Comparison of ENCODE assay signal across 2 worm cellular contexts in genomic region chrV:9480566-9480965, ce11.
TF ChIP-seq lines count a peak whose summit lies in the region.

Gene K06A4.6, minus strand, starts transcription at chrV:9480666.

TF ChIP-seq in whole organism, L4 larva, 104 proteins besides CTCF, POLR2A, EP300 and RAD21:
- TF ChIP-seq set-16 (GFP tag; IDR thresholded peaks at IDR 0.05; lab: Robert Waterston, UW) (peak; percentile 43; the same call in 1 of the 2 replicates), aha-1 (tag; lab: Kevin White, UChicago) (peak; percentile 43), F10B5.3 (tag; optimal IDR thresholded peaks at IDR 0.05; lab: Kevin White, UChicago) (no peak)

TF ChIP-seq in whole organism, young adult, 124 proteins besides CTCF, POLR2A, EP300 and RAD21:
- TF ChIP-seq F57A8.1 (GFP tag; optimal IDR thresholded peaks at IDR 0.05; lab: Kevin White, UChicago): no peak
- TF ChIP-seq hlh-26 (GFP tag; conservative IDR thresholded peaks at IDR 0.05; lab: Robert Waterston, UW): no peak
- TF ChIP-seq zfh-2 (GFP tag; conservative IDR thresholded peaks at IDR 0.05; lab: Robert Waterston, UW): peak; percentile 60
